Worm (Caenorhabditis elegans): ENCODE data around the gene chil-2.

The chil-2 gene

DNA sequence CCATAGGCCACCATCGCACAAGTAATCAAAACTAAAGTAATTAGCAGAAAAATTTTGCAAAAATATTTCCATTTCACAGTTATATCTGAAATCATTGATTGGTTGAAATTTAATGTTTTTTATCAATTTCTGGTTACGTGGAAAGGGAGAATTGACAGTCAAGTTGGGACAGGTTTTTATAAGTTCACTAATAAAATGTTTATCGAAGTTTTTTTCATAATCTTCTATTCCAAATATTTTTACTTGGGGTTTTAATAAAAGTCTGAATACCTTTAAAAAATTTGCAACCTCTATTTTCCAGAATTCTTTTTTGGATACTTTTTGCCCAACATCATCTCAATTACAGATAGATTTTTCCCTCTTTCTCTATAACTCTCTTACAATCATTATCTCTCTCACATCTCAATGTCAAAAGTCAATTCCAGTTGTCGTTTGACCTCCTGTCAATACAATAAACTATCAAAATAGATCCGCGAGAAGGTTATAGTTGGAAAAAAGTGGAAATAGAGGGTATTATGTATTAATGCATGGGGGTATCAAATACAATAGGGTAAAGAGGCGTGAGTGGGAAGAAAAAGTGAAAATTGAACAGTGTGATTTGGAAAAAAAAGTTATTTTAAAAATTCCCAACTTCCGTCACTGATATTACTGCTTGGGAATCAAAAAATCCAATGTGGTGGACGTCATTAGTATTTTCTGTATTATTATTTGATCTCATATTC is at the start of gene chil-2, which contains the start of gene ctsa-3.2:
Gene chil-2, minus strand, starts transcription at position 101 of the 722 bp plus-strand sequence.
Gene ctsa-3.2, plus strand, starts transcription at position 672 of the 722 bp plus-strand sequence.
- TF ChIP-seq daf-12 (tag; optimal IDR thresholded peaks at IDR 0.05) (no peak), hmg-11 (tag; optimal IDR thresholded peaks at IDR 0.05) (no peak), ZK546.5 (tag; optimal IDR thresholded peaks at IDR 0.05) (no peak)

- TF ChIP-seq nfya-1 (tag; optimal IDR thresholded peaks at IDR 0.05; ENCODE audit: insufficient read depth) = peak; percentile 35
- TF ChIP-seq nhr-11 (tag; optimal IDR thresholded peaks at IDR 0.05) = no peak
- no peak for TF ChIP-seq nhr-43 (tag; optimal IDR thresholded peaks at IDR 0.05; ENCODE audit: poor library complexity, severe bottlenecking)
Measured at ce11 chrII:9921622-9922269, 47.3 kb upstream of the chil-2 start, which contains the start of gene C05C10.2. Gene C05C10.2 (plus strand): TSS chrII:9922219.

ce11 chrII:9920468-9920867 is 46.1 kb upstream of the chil-2 start, which contains the start of gene pho-10:
Gene pho-10 (minus strand): TSS chrII:9920568.
- no peak for TF ChIP-seq mml-1 (tag; optimal IDR thresholded peaks at IDR 0.05)
- TF ChIP-seq fkh-10 (GFP tag; optimal IDR thresholded peaks at IDR 0.05) = no peak
- no peak for TF ChIP-seq nhr-237 (tag; optimal IDR thresholded peaks at IDR 0.05)
- no peak for TF ChIP-seq R02D3.7 (tag; optimal IDR thresholded peaks at IDR 0.05)
- TF ChIP-seq snpc-4 (tag; optimal IDR thresholded peaks at IDR 0.05) = no peak
- TF ChIP-seq nfya-1 (tag; optimal IDR thresholded peaks at IDR 0.05; ENCODE audit: insufficient read depth) = no peak
- no peak for TF ChIP-seq nhr-12 (tag; optimal IDR thresholded peaks at IDR 0.05)
- no peak for TF ChIP-seq ceh-9 (tag; optimal IDR thresholded peaks at IDR 0.05)
- no peak for TF ChIP-seq lin-39 (tag; optimal IDR thresholded peaks at IDR 0.05)
- no peak for TF ChIP-seq ceh-28 (tag; optimal IDR thresholded peaks at IDR 0.05)

ce11 chrII:9917904-9918303 is 43.5 kb upstream of the chil-2 start, which contains the start of gene C05C10.8:
Gene C05C10.8 (minus strand): TSS chrII:9918004.
- TF ChIP-seq elt-3 (tag; optimal IDR thresholded peaks at IDR 0.05) = no peak
- no peak for TF ChIP-seq fkh-2 (tag; optimal IDR thresholded peaks at IDR 0.05)
- no peak for TF ChIP-seq sea-2 (GFP tag; optimal IDR thresholded peaks at IDR 0.05)
- no peak for TF ChIP-seq nhr-28 (tag; optimal IDR thresholded peaks at IDR 0.05)
- no peak for TF ChIP-seq lin-15B (tag; optimal IDR thresholded peaks at IDR 0.05)
- no peak for TF ChIP-seq nhr-43 (tag; optimal IDR thresholded peaks at IDR 0.05; ENCODE audit: poor library complexity, severe bottlenecking)
- TF ChIP-seq skn-1 (tag; optimal IDR thresholded peaks at IDR 0.05) = no peak
- no peak for TF ChIP-seq elt-1 (tag; optimal IDR thresholded peaks at IDR 0.05)
- no peak for TF ChIP-seq nhr-11 (tag; optimal IDR thresholded peaks at IDR 0.05)
- no peak for TF ChIP-seq mdl-1 (tag; optimal IDR thresholded peaks at IDR 0.05)
- TF ChIP-seq egl-5 (tag; optimal IDR thresholded peaks at IDR 0.05) = no peak
- no peak for TF ChIP-seq ama-1 (optimal IDR thresholded peaks at IDR 0.05)
- TF ChIP-seq ZK546.5 (tag; optimal IDR thresholded peaks at IDR 0.05) = no peak
- no peak for TF ChIP-seq ceh-9 (tag; optimal IDR thresholded peaks at IDR 0.05)
- TF ChIP-seq nhr-25 (tag; optimal IDR thresholded peaks at IDR 0.05) = no peak

DNA sequence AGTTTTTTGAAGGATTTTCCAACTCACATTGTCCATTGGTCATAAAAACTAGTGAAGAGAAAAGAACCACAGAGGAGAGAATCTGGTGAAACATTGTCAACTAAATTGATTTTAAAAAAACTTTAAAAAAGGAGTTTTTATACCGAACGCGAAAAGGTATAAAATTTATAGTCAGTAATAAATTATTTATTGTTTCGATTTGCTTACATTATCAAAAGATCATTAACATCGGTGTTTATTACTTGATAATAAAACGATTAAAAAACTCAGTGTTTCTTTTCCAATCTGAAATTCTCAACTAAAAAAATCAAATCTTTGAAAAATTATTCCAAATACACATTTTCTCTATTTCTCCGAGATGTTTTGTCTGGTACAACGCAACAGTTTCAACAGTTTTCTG is 41.8 kb upstream of the chil-2 start, which contains the start of gene F26C11.4:
Gene F26C11.4, minus strand, starts transcription at position 101 of the 400 bp plus-strand sequence.
- TF ChIP-seq unc-62 (GFP tag; optimal IDR thresholded peaks at IDR 0.05) (no peak), ceh-9 (tag; optimal IDR thresholded peaks at IDR 0.05) (no peak), tbx-2 (tag; optimal IDR thresholded peaks at IDR 0.05) (no peak), ceh-28 (tag; optimal IDR thresholded peaks at IDR 0.05) (no peak), R02D3.7 (tag; optimal IDR thresholded peaks at IDR 0.05) (no peak), egl-27 (tag; optimal IDR thresholded peaks at IDR 0.05) (no peak), fkh-10 (GFP tag; optimal IDR thresholded peaks at IDR 0.05) (no peak), elt-1 (tag; optimal IDR thresholded peaks at IDR 0.05) (no peak), nhr-28 (tag; optimal IDR thresholded peaks at IDR 0.05) (no peak), ama-1 (optimal IDR thresholded peaks at IDR 0.05) (no peak), ceh-82 (tag; optimal IDR thresholded peaks at IDR 0.05) (no peak)

Measured in whole organism, L3 larva.